Worm (Caenorhabditis elegans): Measurements from ENCODE around the gene npax-2.

Gene npax-2

DNA sequence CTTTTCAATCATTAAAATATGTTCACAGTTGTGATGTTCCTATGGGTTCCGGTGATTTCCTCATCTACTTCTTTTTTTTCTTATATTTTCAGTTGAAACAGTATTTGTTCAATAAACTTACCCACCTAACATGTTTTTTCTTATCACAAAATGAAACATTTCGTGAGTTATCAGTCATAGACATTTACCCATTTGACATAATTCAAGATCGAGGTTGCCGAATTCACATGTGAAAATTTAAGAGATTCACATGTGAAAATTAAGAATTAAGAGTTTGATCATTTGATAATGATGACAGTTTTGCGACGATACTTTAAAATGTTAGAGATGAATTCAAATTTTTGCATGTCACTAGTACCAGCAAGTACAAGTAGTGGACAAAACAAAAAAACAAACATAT, 42.5 kb downstream of the npax-2 start (continued):
- TF ChIP-seq ZK337.2 (GFP tag; IDR thresholded peaks at IDR 0.05) (no peak), dve-1 (tag; optimal IDR thresholded peaks at IDR 0.05; ENCODE audit: insufficient read depth) (peak; percentile 83), zip-2 (tag; optimal IDR thresholded peaks at IDR 0.05) (no peak), hlh-11 (tag; optimal IDR thresholded peaks at IDR 0.05) (peak; percentile 69), Y5F2A.4 (GFP tag; optimal IDR thresholded peaks at IDR 0.05) (no peak), F49E8.2 (tag; optimal IDR thresholded peaks at IDR 0.05; ENCODE audit: borderline replicate concordance) (no peak), ceh-20 (GFP tag; IDR thresholded peaks at IDR 0.05) (no peak), nhr-6 (tag; optimal IDR thresholded peaks at IDR 0.05) (no peak), pqm-1 (tag; optimal IDR thresholded peaks at IDR 0.05) (peak; percentile 70), spr-3 (GFP tag; optimal IDR thresholded peaks at IDR 0.05) (no peak), hmg-1.1 (GFP tag; IDR thresholded peaks at IDR 0.05) (no peak), daf-16 (GFP tag; optimal IDR thresholded peaks at IDR 0.05) (no peak), daf-16 (tag; optimal IDR thresholded peaks at IDR 0.05) (peak; percentile 65), daf-8 (GFP tag; IDR thresholded peaks at IDR 0.05) (no peak), ZK546.5 (tag; optimal IDR thresholded peaks at IDR 0.05) (no peak), arid-1 (GFP tag; conservative IDR thresholded peaks at IDR 0.05) (no peak), ceh-28 (tag; optimal IDR thresholded peaks at IDR 0.05) (no peak), vab-7 (GFP tag; IDR thresholded peaks at IDR 0.05) (no peak), aha-1 (tag) (peak; percentile 5), saeg-2 (GFP tag; IDR thresholded peaks at IDR 0.05) (no peak), daf-12 (tag; optimal IDR thresholded peaks at IDR 0.05) (no peak), set-16 (GFP tag; IDR thresholded peaks at IDR 0.05) (no peak), nhr-41 (GFP tag; IDR thresholded peaks at IDR 0.05) (no peak), nhr-111 (GFP tag; optimal IDR thresholded peaks at IDR 0.05) (no peak), egl-43 (GFP tag; IDR thresholded peaks at IDR 0.05) (no peak), hif-1 (tag; optimal IDR thresholded peaks at IDR 0.05) (no peak), unc-130 (GFP tag; optimal IDR thresholded peaks at IDR 0.05) (no peak), nhr-11 (tag; optimal IDR thresholded peaks at IDR 0.05) (no peak), snpc-4 (tag; optimal IDR thresholded peaks at IDR 0.05) (no peak), zfp-2 (tag; optimal IDR thresholded peaks at IDR 0.05) (no peak), Y48G9A.11 (GFP tag; IDR thresholded peaks at IDR 0.05) (no peak), ama-1 (optimal IDR thresholded peaks at IDR 0.05) (no peak)

DNA sequence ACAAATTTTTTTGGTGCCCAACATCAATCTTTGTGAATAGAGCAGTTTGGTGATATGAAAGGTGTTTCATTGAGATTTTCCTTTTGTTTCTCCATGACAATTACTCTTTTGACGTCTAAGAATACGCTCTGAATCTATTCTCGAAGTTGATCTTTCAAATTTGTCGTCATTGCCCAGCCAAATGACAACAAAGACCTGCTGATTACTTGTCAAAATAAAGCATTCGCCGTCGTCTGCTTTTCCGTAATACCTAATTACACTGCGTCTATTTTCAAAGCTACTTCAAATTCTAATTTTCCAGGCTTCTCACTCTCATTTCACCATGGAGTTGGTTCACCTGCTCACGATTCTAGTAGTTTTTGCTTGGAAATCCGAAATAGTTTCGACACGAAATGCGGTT, 44.6 kb downstream of the npax-2 start, which contains the start of gene F53B1.3:
Gene F53B1.3 (plus strand): TSS at position 301 of the 400 bp plus-strand sequence.
- no peak for TF ChIP-seq ztf-11 (tag; optimal IDR thresholded peaks at IDR 0.05)
- TF ChIP-seq ceh-44 (GFP tag; IDR thresholded peaks at IDR 0.05): no peak
- no peak for TF ChIP-seq sdz-12 (GFP tag; optimal IDR thresholded peaks at IDR 0.05)
- no peak for TF ChIP-seq ceh-20 (GFP tag; IDR thresholded peaks at IDR 0.05)

DNA sequence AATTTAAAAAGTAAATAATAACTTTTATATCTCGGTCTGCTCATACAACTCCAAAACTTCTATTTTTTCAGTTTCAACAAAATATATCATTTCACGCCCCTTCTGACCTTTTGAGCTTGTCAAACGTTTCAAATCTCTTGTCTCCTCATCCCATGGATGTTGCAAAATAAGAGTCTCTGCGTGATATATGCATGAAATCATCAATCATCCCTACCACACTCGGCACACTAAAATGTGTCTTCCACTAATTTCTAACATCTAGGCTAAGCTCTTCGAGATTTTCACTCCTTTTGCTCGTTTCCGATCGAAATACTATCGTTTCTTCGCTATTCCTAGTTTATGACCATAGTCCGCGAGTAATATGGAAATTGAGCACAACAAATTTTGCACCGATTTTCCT, 50.9 kb downstream of the npax-2 start:
- TF ChIP-seq mdt-29 (GFP tag; IDR thresholded peaks at IDR 0.05) (no peak), dmd-8 (GFP tag; IDR thresholded peaks at IDR 0.05) (no peak), zag-1 (tag; optimal IDR thresholded peaks at IDR 0.05) (no peak), nhr-48 (tag; optimal IDR thresholded peaks at IDR 0.05) (no peak), tra-1 (GFP tag; IDR thresholded peaks at IDR 0.05) (no peak), mxl-3 (GFP tag; optimal IDR thresholded peaks at IDR 0.05) (no peak), cey-2 (tag; optimal IDR thresholded peaks at IDR 0.05; ENCODE audit: borderline replicate concordance, insufficient read depth) (no peak), rbr-2 (tag; optimal IDR thresholded peaks at IDR 0.05) (no peak), sdz-12 (GFP tag; optimal IDR thresholded peaks at IDR 0.05) (no peak), madf-5 (GFP tag; IDR thresholded peaks at IDR 0.05) (no peak), unc-62 (GFP tag; optimal IDR thresholded peaks at IDR 0.05 in 1 of 2) (no peak), unc-62 (tag; optimal IDR thresholded peaks at IDR 0.05) (no peak), snpc-1.2 (GFP tag; IDR thresholded peaks at IDR 0.05) (no peak), mes-2 (tag; optimal IDR thresholded peaks at IDR 0.05; ENCODE audit: poor library complexity, severe bottlenecking) (no peak), nhr-111 (GFP tag; optimal IDR thresholded peaks at IDR 0.05) (no peak), skn-1 (tag; optimal IDR thresholded peaks at IDR 0.05) (no peak), attf-4 (tag; optimal IDR thresholded peaks at IDR 0.05) (no peak), hmg-1.1 (GFP tag; IDR thresholded peaks at IDR 0.05) (no peak), hif-1 (tag; optimal IDR thresholded peaks at IDR 0.05) (no peak), nhr-42 (GFP tag; IDR thresholded peaks at IDR 0.05) (no peak), ZK337.2 (GFP tag; IDR thresholded peaks at IDR 0.05) (no peak)

Data from whole organism, L4 larva.